Fruit fly (Drosophila melanogaster) whole organism, adult: Measurements from ENCODE around the gene Ktch.

ENCODE experiments used
- CG11617 ChIP-seq: fragments of 200-800 bp; sonication (Bioruptor generic); optimal IDR thresholded peaks from 2 replicates; lab custom pipeline; 2017; ENCODE audit warnings: mild to moderate bottlenecking, missing biosample characterization, missing genetic modification reagents, missing genetic modification characterization
- CG12768 ChIP-seq: fragments of 200-800 bp; sonication (Bioruptor generic); optimal IDR thresholded peaks from 2 replicates; lab custom pipeline; 2017; ENCODE audit warnings: missing biosample characterization, missing genetic modification characterization, mild to moderate bottlenecking, moderate library complexity, missing genetic modification reagents
- CG14711 ChIP-seq: fragments of 200-800 bp; sonication (Bioruptor generic); optimal IDR thresholded peaks from 2 replicates; lab custom pipeline; 2018; ENCODE audit warnings: missing biosample characterization, mild to moderate bottlenecking, missing genetic modification characterization, moderate library complexity
- CG1620 ChIP-seq: fragments of 200-800 bp; sonication (Bioruptor generic); optimal IDR thresholded peaks from 2 replicates; lab custom pipeline; 2016; ENCODE audit warnings: missing biosample characterization, missing genetic modification characterization
- CG33017 ChIP-seq: fragments of 200-800 bp; sonication (Bioruptor generic); optimal IDR thresholded peaks from 2 replicates; lab custom pipeline; 2018; ENCODE audit warnings: missing biosample characterization, mild to moderate bottlenecking, missing genetic modification characterization, moderate library complexity
- CG5204 ChIP-seq: fragments of 200-800 bp; sonication (Bioruptor generic); optimal IDR thresholded peaks from 2 replicates; lab custom pipeline; 2016; ENCODE audit warnings: missing biosample characterization, missing genetic modification characterization
- CG7045 ChIP-seq: fragments of 200-800 bp; sonication (Bioruptor generic); optimal IDR thresholded peaks from 2 replicates; lab custom pipeline; 2017; ENCODE audit warnings: missing biosample characterization, mild to moderate bottlenecking, missing genetic modification characterization
- CG7101 ChIP-seq: fragments of 200-800 bp; sonication (Bioruptor generic); optimal IDR thresholded peaks from 2 replicates; lab custom pipeline; 2018; ENCODE audit warnings: missing biosample characterization, mild to moderate bottlenecking, missing genetic modification characterization, moderate library complexity
- Clk ChIP-seq: fragments of 200-800 bp; sonication (Bioruptor generic); optimal IDR thresholded peaks from 2 replicates; lab custom pipeline; 2017; ENCODE audit warnings: missing biosample characterization, missing genetic modification characterization
- Crg-1 ChIP-seq: fragments of 200-800 bp; sonication (Bioruptor generic); optimal IDR thresholded peaks from 2 replicates; lab custom pipeline; 2016; ENCODE audit warnings: missing biosample characterization, missing genetic modification characterization
- Hr96 ChIP-seq: fragments of 200-800 bp; sonication (Bioruptor generic); optimal IDR thresholded peaks from 2 replicates; lab custom pipeline; 2016; ENCODE audit warnings: missing biosample characterization, missing genetic modification characterization
- Mnt ChIP-seq: fragments of 200-800 bp; sonication (Bioruptor generic); optimal IDR thresholded peaks from 2 replicates; lab custom pipeline; 2016; ENCODE audit warnings: missing biosample characterization, mild to moderate bottlenecking, missing genetic modification characterization
- bab1 ChIP-seq: fragments of 200-800 bp; sonication (Bioruptor generic); optimal IDR thresholded peaks from 3 replicates; lab custom pipeline; 2019; ENCODE audit warnings: missing biosample characterization, mild to moderate bottlenecking, missing genetic modification characterization, moderate library complexity
- cic ChIP-seq: fragments of 200-800 bp; sonication (Bioruptor generic); optimal IDR thresholded peaks from 2 replicates; lab custom pipeline; 2017; ENCODE audit warnings: missing biosample characterization, mild to moderate bottlenecking, missing genetic modification characterization, moderate library complexity
- cnc ChIP-seq, 2 experiments: fragments of >200 bp; optimal IDR thresholded peaks; 2 replicates each; lab custom pipeline; 2017
- kay ChIP-seq: fragments of 200-800 bp; sonication (Bioruptor generic); peaks from one replicate; lab custom pipeline; 2016; ENCODE audit warnings: missing biosample characterization, missing genetic modification characterization, borderline replicate concordance
- ovo ChIP-seq: fragments of 200-800 bp; sonication (Bioruptor generic); optimal IDR thresholded peaks from 2 replicates; lab custom pipeline; 2016; ENCODE audit warnings: missing biosample characterization, missing genetic modification characterization
- pad ChIP-seq: fragments of 200-800 bp; sonication (Bioruptor generic); optimal IDR thresholded peaks from 3 replicates; lab custom pipeline; 2017; ENCODE audit warnings: missing biosample characterization, missing genetic modification characterization, mild to moderate bottlenecking, moderate library complexity, missing genetic modification reagents
- tj ChIP-seq: fragments of 200-800 bp; sonication (Bioruptor generic); optimal IDR thresholded peaks from 3 replicates; lab custom pipeline; 2017; ENCODE audit warnings: missing biosample characterization, mild to moderate bottlenecking, missing genetic modification characterization, moderate library complexity
- toe ChIP-seq: fragments of 200-800 bp; sonication (Bioruptor generic); optimal IDR thresholded peaks from 2 replicates; lab custom pipeline; 2016; ENCODE audit warnings: missing biosample characterization, missing genetic modification characterization

Gene Ktch

DNA sequence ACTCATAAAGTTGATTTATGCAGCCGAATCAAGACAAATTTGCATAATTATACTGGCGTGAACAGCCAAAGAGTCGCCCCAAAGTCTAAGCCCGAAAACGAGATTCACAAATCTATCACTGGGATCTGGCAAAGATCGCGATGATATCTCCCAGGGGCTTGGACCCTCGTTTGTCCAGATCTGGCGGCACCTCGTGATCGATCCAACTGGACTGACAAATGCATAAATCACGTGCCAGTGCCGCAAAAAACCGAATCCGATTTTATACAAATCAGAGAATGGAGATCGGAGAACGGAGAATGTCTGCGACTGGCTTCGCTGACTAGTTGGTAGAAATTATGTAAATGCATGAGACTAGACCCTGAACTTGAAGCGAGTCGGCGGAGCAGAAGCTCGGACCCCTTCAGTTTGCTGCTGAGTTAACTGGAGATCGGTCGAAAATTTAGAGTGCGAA is 4.7 kb downstream of the Ktch start, which contains the start of gene CG15554:
Gene CG15554 (plus strand): TSS at position 404 of the 454 bp plus-strand sequence.
- TF ChIP-seq CG7101 (no peak), CG1620 (GFP tag; lab: Kevin White, UChicago) (no peak), Mnt (GFP tag; lab: Kevin White, UChicago) (no peak), bab1 (GFP tag; lab: Kevin White, UChicago) (no peak), pad (GFP tag; lab: Kevin White, UChicago) (no peak), ovo (GFP tag; lab: Kevin White, UChicago) (no peak), Crg-1 (GFP tag; lab: Kevin White, UChicago) (no peak), CG14711 (tag; lab: Kevin White, UChicago) (no peak), kay (GFP tag; lab: Kevin White, UChicago) (no peak), CG33017 (no peak), CG5204 (no peak), tj (no peak), Clk (no peak), CG12768 (GFP tag; lab: Kevin White, UChicago) (no peak), cic (GFP tag; lab: Kevin White, UChicago) (no peak)

DNA sequence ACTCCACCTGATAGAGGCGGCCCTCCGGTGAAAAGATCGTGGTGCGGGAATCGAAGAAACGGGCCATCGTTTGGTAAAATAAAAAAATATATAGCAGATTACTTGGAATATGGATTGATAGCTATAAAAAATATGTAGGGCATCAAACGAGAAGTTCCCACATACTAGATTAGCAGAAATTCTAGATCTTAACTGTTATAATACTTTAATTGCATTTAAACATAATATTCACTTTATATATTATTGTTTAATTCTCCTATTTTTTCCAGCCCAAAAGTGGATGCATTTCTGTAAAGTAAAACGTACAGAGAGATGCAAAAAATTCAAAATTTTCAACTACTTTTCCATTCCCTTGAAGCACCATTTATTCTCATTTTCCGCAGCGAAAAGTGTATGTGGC is 7.2 kb downstream of the Ktch start, which contains the start of gene Prosalpha3T:
Gene Prosalpha3T (minus strand): TSS at position 101 of the 400 bp plus-strand sequence.
- no peak for TF ChIP-seq Clk
- no peak for TF ChIP-seq kay (GFP tag; lab: Kevin White, UChicago)
- no peak for TF ChIP-seq tj
- TF ChIP-seq CG7045 (GFP tag; lab: Kevin White, UChicago) = no peak
- TF ChIP-seq CG12768 (GFP tag; lab: Kevin White, UChicago) = no peak

DNA sequence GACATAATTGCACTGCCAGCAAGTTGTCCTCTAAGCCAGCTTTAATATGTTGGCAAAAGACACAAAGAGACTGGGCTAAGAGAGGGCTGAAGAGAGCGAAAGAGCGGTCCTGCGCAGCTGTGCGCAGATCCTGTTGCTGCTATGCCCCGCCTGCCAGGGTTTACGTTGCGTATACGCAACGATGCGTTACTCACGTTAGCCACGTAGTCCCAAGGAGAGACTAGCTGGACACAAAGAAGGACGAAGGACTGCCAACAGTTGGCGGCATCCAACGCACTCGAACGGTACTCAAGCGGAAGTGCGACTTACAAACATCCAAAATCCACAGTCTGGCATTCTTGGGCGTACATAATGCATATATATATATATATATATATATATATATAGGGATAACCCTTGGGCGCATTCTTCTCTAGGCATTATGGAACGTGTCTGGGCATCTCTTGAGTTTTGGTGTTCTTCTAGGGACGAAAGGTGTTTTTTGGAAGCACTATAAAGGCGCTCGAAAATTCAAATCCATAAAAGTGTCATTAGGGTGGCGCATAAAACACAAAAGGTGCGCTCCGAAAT is 10.5 kb downstream of the Ktch start:
- TF ChIP-seq bab1 (GFP tag; lab: Kevin White, UChicago) = no peak
- peak; percentile 31 for TF ChIP-seq kay (GFP tag; lab: Kevin White, UChicago)

DNA sequence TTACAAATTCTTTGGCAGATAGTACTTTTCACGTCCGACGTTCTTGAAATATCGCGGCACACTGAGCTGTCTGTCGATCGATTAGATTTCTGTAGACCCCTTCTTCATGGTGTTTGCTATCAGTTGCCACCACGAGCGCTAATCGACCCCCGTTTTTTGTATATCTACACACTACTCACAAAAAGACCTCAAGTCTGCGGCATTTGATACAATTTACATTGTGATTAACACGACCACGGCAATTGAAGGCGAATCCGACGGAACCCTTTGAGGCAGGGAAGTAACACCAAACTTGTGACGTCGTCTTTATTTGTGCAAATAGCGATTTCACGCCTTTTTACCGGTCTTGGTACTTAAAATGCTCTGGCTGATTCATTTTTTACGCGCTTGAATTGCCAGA is 21.3 kb downstream of the Ktch start, which contains the start of gene Mayo:
Gene Mayo (minus strand): TSS at position 66 of the 400 bp plus-strand sequence.
- TF ChIP-seq Crg-1 (GFP tag; lab: Kevin White, UChicago) (no peak), cic (GFP tag; lab: Kevin White, UChicago) (peak; percentile 10), CG5204 (no peak), kay (GFP tag; lab: Kevin White, UChicago) (peak; percentile 59)

dm6 chr3R:31101069-31101468 is 29.4 kb downstream of the Ktch start, which contains the start of gene CG15553:
TSS of gene CG15553 (minus strand) at chr3R:31101169.
- TF ChIP-seq cic (GFP tag; lab: Kevin White, UChicago) (no peak), kay (GFP tag; lab: Kevin White, UChicago) (no peak)

- TF ChIP-seq CG1620 (GFP tag; lab: Kevin White, UChicago) (no peak), toe (GFP tag; lab: Kevin White, UChicago) (no peak), bab1 (GFP tag; lab: Kevin White, UChicago) (no peak), cnc (optimal IDR thresholded peaks at IDR 0.05; lab: Kevin White, UChicago) (no peak), CG11617 (GFP tag; lab: Kevin White, UChicago) (no peak), CG12768 (GFP tag; lab: Kevin White, UChicago) (no peak), CG7045 (GFP tag; lab: Kevin White, UChicago) (no peak), CG14711 (tag; lab: Kevin White, UChicago) (no peak), Mnt (GFP tag; lab: Kevin White, UChicago) (no peak), Hr96 (GFP tag; lab: Kevin White, UChicago) (no peak), ovo (GFP tag; lab: Kevin White, UChicago) (no peak), tj (no peak), kay (GFP tag; lab: Kevin White, UChicago) (no peak), cic (GFP tag; lab: Kevin White, UChicago) (no peak), CG7101 (no peak), pad (GFP tag; lab: Kevin White, UChicago) (no peak), Clk (no peak)
Measured at dm6 chr3R:31097221-31097620, 33.2 kb downstream of the Ktch start, which contains the start of gene CG11317. TSS of gene CG11317 (minus strand) at chr3R:31097321.

- no peak for TF ChIP-seq cic (GFP tag; lab: Kevin White, UChicago)
- no peak for TF ChIP-seq Clk
- no peak for TF ChIP-seq Crg-1 (GFP tag; lab: Kevin White, UChicago)
- no peak for TF ChIP-seq CG33017
- TF ChIP-seq CG11617 (GFP tag; lab: Kevin White, UChicago) = no peak
- TF ChIP-seq ovo (GFP tag; lab: Kevin White, UChicago) = no peak
- TF ChIP-seq kay (GFP tag; lab: Kevin White, UChicago) = no peak
- TF ChIP-seq CG12768 (GFP tag; lab: Kevin White, UChicago) = no peak
- no peak for TF ChIP-seq toe (GFP tag; lab: Kevin White, UChicago)
- no peak for TF ChIP-seq pad (GFP tag; lab: Kevin White, UChicago)
- TF ChIP-seq bab1 (GFP tag; lab: Kevin White, UChicago) = no peak
- TF ChIP-seq CG1620 (GFP tag; lab: Kevin White, UChicago) = no peak
- no peak for TF ChIP-seq CG7101
- TF ChIP-seq CG14711 (tag; lab: Kevin White, UChicago) = no peak
- no peak for TF ChIP-seq CG5204
- no peak for TF ChIP-seq Hr96 (GFP tag; lab: Kevin White, UChicago)
- no peak for TF ChIP-seq CG7045 (GFP tag; lab: Kevin White, UChicago)
- TF ChIP-seq tj = no peak
- no peak for TF ChIP-seq Mnt (GFP tag; lab: Kevin White, UChicago)
Measured at dm6 chr3R:31089985-31090384, 40.5 kb downstream of the Ktch start.
